Worm (Caenorhabditis elegans): ENCODE data around the gene F53C3.6.

Gene F53C3.6

ce11 chrII:3930478-3931182 lies 32.7 kb downstream of the F53C3.6 start:
- TF ChIP-seq nhr-80 (tag; optimal IDR thresholded peaks at IDR 0.05) (peak; percentile 46), dox-1 (GFP tag; IDR thresholded peaks at IDR 0.05) (0 out of 2 replicates have a peak, but pooled peaks have one; percentile 26), nfyb-1 (GFP tag; IDR thresholded peaks at IDR 0.05) (peak; percentile 97), hrde-1 (tag; optimal IDR thresholded peaks at IDR 0.05; ENCODE audit: borderline replicate concordance) (no peak), aptf-3 (GFP tag; IDR thresholded peaks at IDR 0.05) (no peak), attf-6 (GFP tag; IDR thresholded peaks at IDR 0.05) (no peak), tbp1 (GFP tag; optimal IDR thresholded peaks at IDR 0.05) (peak; percentile 1), lin-40 (tag; optimal IDR thresholded peaks at IDR 0.05) (peak; percentile 9), hmg-1.2 (GFP tag; IDR thresholded peaks at IDR 0.05) (peak; percentile 87; the same call in 1 of the 2 replicates), attf-5 (GFP tag; optimal IDR thresholded peaks at IDR 0.05) (peak; percentile 45), cebp-1 (GFP tag; IDR thresholded peaks at IDR 0.05) (no peak), cebp-1 (tag; optimal IDR thresholded peaks at IDR 0.05) (peak; percentile 55), ceh-40 (GFP tag; IDR thresholded peaks at IDR 0.05) (no peak), snpc-4 (GFP tag; optimal IDR thresholded peaks at IDR 0.05) (no peak), snpc-4 (tag; optimal IDR thresholded peaks at IDR 0.05) (peak in 1 of 4 experiments; percentile 8), ceh-100 (GFP tag; IDR thresholded peaks at IDR 0.05) (no peak), K11D2.4 (GFP tag; IDR thresholded peaks at IDR 0.05) (0 out of 2 replicates have a peak, but pooled peaks have one; percentile 14), lin-35 (GFP tag; optimal IDR thresholded peaks at IDR 0.05) (peak in 1 of 3 experiments; percentile 24), zfh-2 (GFP tag; conservative IDR thresholded peaks at IDR 0.05) (peak; percentile 85), ztf-25 (GFP tag; IDR thresholded peaks at IDR 0.05) (no peak)

- no peak for TF ChIP-seq Y95B8A.8 (GFP tag; IDR thresholded peaks at IDR 0.05)
- no peak for TF ChIP-seq rpc-1 (optimal IDR thresholded peaks at IDR 0.05)
- no peak for TF ChIP-seq rpc-1 (tag; optimal IDR thresholded peaks at IDR 0.05)
- no peak for TF ChIP-seq nhr-80 (tag; optimal IDR thresholded peaks at IDR 0.05)
- no peak for TF ChIP-seq atf-7 (tag; optimal IDR thresholded peaks at IDR 0.05)
- TF ChIP-seq sdz-38 (tag; optimal IDR thresholded peaks at IDR 0.05), result no peak
- no peak for TF ChIP-seq ztf-6 (GFP tag; IDR thresholded peaks at IDR 0.05)
- TF ChIP-seq nfyb-1 (GFP tag; IDR thresholded peaks at IDR 0.05), result peak; percentile 79
- TF ChIP-seq ztf-18 (tag; optimal IDR thresholded peaks at IDR 0.05), result no peak
- 0 out of 2 replicates have a peak, but pooled peaks have one; percentile 67 for TF ChIP-seq nfya-2 (GFP tag; IDR thresholded peaks at IDR 0.05)
- TF ChIP-seq tbp1 (GFP tag; optimal IDR thresholded peaks at IDR 0.05), result no peak
- no peak for TF ChIP-seq ceh-27 (GFP tag; optimal IDR thresholded peaks at IDR 0.05)
- TF ChIP-seq ceh-100 (GFP tag; IDR thresholded peaks at IDR 0.05), result no peak
Measured at ce11 chrII:3931230-3931629, 33.3 kb downstream of the F53C3.6 start.

- TF ChIP-seq tlf-1 (GFP tag; optimal IDR thresholded peaks at IDR 0.05), result peak; percentile 18
- TF ChIP-seq lsl-1 (GFP tag; optimal IDR thresholded peaks at IDR 0.05), result peak; percentile 29
- TF ChIP-seq cebp-1 (GFP tag; IDR thresholded peaks at IDR 0.05), result no peak
- peak; percentile 11 for TF ChIP-seq cebp-1 (tag; optimal IDR thresholded peaks at IDR 0.05)
- TF ChIP-seq unc-130 (GFP tag; optimal IDR thresholded peaks at IDR 0.05), result peak; percentile 54
- TF ChIP-seq attf-3 (GFP tag; conservative IDR thresholded peaks at IDR 0.05), result no peak
- TF ChIP-seq snpc-1.1 (tag; optimal IDR thresholded peaks at IDR 0.05; ENCODE audit: insufficient read depth), result peak; percentile 2
- 0 out of 2 replicates have a peak, but pooled peaks have one; percentile 52 for TF ChIP-seq madf-3 (GFP tag; IDR thresholded peaks at IDR 0.05)
- peak; percentile 33; the same call in 1 of the 2 replicates for TF ChIP-seq F33H1.4 (GFP tag; IDR thresholded peaks at IDR 0.05)
- TF ChIP-seq ama-1 (optimal IDR thresholded peaks at IDR 0.05), result no peak
- peak in 1 of 2 experiments; percentile 61 for TF ChIP-seq ama-1 (GFP tag; optimal IDR thresholded peaks at IDR 0.05)
- peak; percentile 74 for TF ChIP-seq attf-6 (GFP tag; IDR thresholded peaks at IDR 0.05)
- TF ChIP-seq nhr-90 (tag; optimal IDR thresholded peaks at IDR 0.05), result no peak
- TF ChIP-seq snpc-3.4 (tag; optimal IDR thresholded peaks at IDR 0.05), result peak; percentile 67
- no peak for TF ChIP-seq K11D2.4 (GFP tag; IDR thresholded peaks at IDR 0.05)
- peak; percentile 40; the same call in 1 of the 2 replicates for TF ChIP-seq hsf-1 (GFP tag; IDR thresholded peaks at IDR 0.05)
- TF ChIP-seq madf-6 (GFP tag; IDR thresholded peaks at IDR 0.05), result peak; percentile 65
- no peak for TF ChIP-seq Y53F4B.3 (GFP tag; IDR thresholded peaks at IDR 0.05)
- TF ChIP-seq tbx-9 (tag; optimal IDR thresholded peaks at IDR 0.05; ENCODE audit: borderline replicate concordance), result no peak
- TF ChIP-seq tbp1 (GFP tag; optimal IDR thresholded peaks at IDR 0.05), result peak; percentile 39
- no peak for TF ChIP-seq pha-4 (tag; optimal IDR thresholded peaks at IDR 0.05)
Measured at ce11 chrII:3931825-3932224, 33.9 kb downstream of the F53C3.6 start.
